Worm (Caenorhabditis elegans) whole organism, late embryonic: ENCODE results near the gene F26G1.9.

Experiments
- C38D4.7 ChIP-seq: fragments of 200-800 bp; sonication (Bioruptor generic); optimal IDR thresholded peaks from 2 replicates; lab custom pipeline; 2018; ENCODE audit warnings: mild to moderate bottlenecking, missing genetic modification characterization, moderate library complexity, missing compliant biosample characterization
- F13H6.1 ChIP-seq: sonication (generic microtip); optimal IDR thresholded peaks from 2 replicates; lab custom pipeline; 2016; ENCODE audit warnings: missing genetic modification characterization, missing compliant biosample characterization
- K09A11.1 ChIP-seq: sonication (generic microtip); optimal IDR thresholded peaks from 2 replicates; lab custom pipeline; 2017; ENCODE audit warnings: antibody characterized with exemption, mild to moderate bottlenecking, missing genetic modification characterization, missing compliant biosample characterization; ENCODE audit not compliant: insufficient read depth
- ahr-1 ChIP-seq: sonication (generic microtip); optimal IDR thresholded peaks from 2 replicates; lab custom pipeline; 2016; ENCODE audit warnings: missing genetic modification characterization, missing compliant biosample characterization
- ama-1 ChIP-seq: fragments of 150-350 bp; optimal IDR thresholded peaks from 2 replicates; lab custom pipeline; 2014
- ceh-18 ChIP-seq: sonication (generic microtip); optimal IDR thresholded peaks from 2 replicates; lab custom pipeline; 2016; ENCODE audit warnings: missing genetic modification characterization, missing compliant biosample characterization
- ceh-19 ChIP-seq: fragments of 200-800 bp; sonication (Bioruptor generic); optimal IDR thresholded peaks from 2 replicates; lab custom pipeline; 2018; ENCODE audit warnings: mild to moderate bottlenecking, missing genetic modification characterization, missing compliant biosample characterization
- ceh-30 ChIP-seq: fragments of 150-350 bp; optimal IDR thresholded peaks from 2 replicates; lab custom pipeline; 2014; ENCODE audit warnings: missing biosample characterization, missing genetic modification characterization
- ceh-45 ChIP-seq: fragments of 200-800 bp; sonication (Bioruptor generic); IDR thresholded peaks from 2 replicates; pipeline ENCODE4 v1.3.6; 2022; ENCODE audit warnings: missing genetic modification reagents, missing genetic modification characterization, missing compliant biosample characterization
- ceh-48 ChIP-seq: sonication (generic microtip); optimal IDR thresholded peaks from 2 replicates; lab custom pipeline; 2016; ENCODE audit warnings: missing genetic modification characterization, inconsistent platforms, missing compliant biosample characterization
- ceh-6 ChIP-seq: fragments of 200-800 bp; sonication (Bioruptor generic); optimal IDR thresholded peaks from 2 replicates; lab custom pipeline; 2018; ENCODE audit warnings: mild to moderate bottlenecking, missing genetic modification characterization, missing compliant biosample characterization
- che-1 ChIP-seq: sonication (generic microtip); optimal IDR thresholded peaks from 2 replicates; lab custom pipeline; 2016; ENCODE audit warnings: mild to moderate bottlenecking, missing genetic modification characterization, missing compliant biosample characterization
- dve-1 ChIP-seq: sonication (generic microtip); optimal IDR thresholded peaks from 2 replicates; lab custom pipeline; 2017; ENCODE audit warnings: antibody characterized with exemption, mild to moderate bottlenecking, missing genetic modification characterization, missing compliant biosample characterization
- elt-2 ChIP-seq: sonication (generic microtip); optimal IDR thresholded peaks from 2 replicates; lab custom pipeline; 2016; ENCODE audit warnings: missing genetic modification reagents, missing genetic modification characterization, missing compliant biosample characterization
- elt-4 ChIP-seq: sonication (generic microtip); optimal IDR thresholded peaks from 2 replicates; lab custom pipeline; 2016; ENCODE audit warnings: missing genetic modification characterization, missing compliant biosample characterization
- eyg-1 ChIP-seq: sonication (generic microtip); optimal IDR thresholded peaks from 2 replicates; lab custom pipeline; 2016; ENCODE audit warnings: missing genotype, missing genetic modification characterization, missing compliant biosample characterization
- fax-1 ChIP-seq: sonication (generic microtip); optimal IDR thresholded peaks from 2 replicates; lab custom pipeline; 2016; ENCODE audit warnings: missing genotype, missing genetic modification characterization, missing compliant biosample characterization
- fkh-6 ChIP-seq: sonication (generic microtip); optimal IDR thresholded peaks from 2 replicates; lab custom pipeline; 2016; ENCODE audit warnings: missing genetic modification characterization, missing compliant biosample characterization
- gmeb-2 ChIP-seq: sonication (generic microtip); optimal IDR thresholded peaks from 2 replicates; lab custom pipeline; 2016; ENCODE audit warnings: missing genetic modification characterization, inconsistent platforms, missing compliant biosample characterization
- hlh-15 ChIP-seq: sonication (generic microtip); optimal IDR thresholded peaks from 2 replicates; lab custom pipeline; 2016; ENCODE audit warnings: missing genetic modification characterization, missing compliant biosample characterization
- hlh-6 ChIP-seq: sonication (generic microtip); optimal IDR thresholded peaks from 2 replicates; lab custom pipeline; 2016; ENCODE audit warnings: missing genotype, missing genetic modification characterization, missing compliant biosample characterization
- lin-11 ChIP-seq: fragments of 200-800 bp; sonication (Bioruptor generic); optimal IDR thresholded peaks from 2 replicates; lab custom pipeline; 2018; ENCODE audit warnings: mild to moderate bottlenecking, missing genetic modification characterization, missing compliant biosample characterization
- madf-2 ChIP-seq: sonication (generic microtip); optimal IDR thresholded peaks from 2 replicates; lab custom pipeline; 2017; ENCODE audit warnings: missing genetic modification characterization, missing compliant biosample characterization
- mec-3 ChIP-seq: sonication (generic microtip); optimal IDR thresholded peaks from 2 replicates; lab custom pipeline; 2016; ENCODE audit warnings: borderline replicate concordance, missing genetic modification characterization, missing compliant biosample characterization
- odd-2 ChIP-seq: sonication (generic microtip); optimal IDR thresholded peaks from 2 replicates; lab custom pipeline; 2017; ENCODE audit warnings: antibody characterized with exemption, mild to moderate bottlenecking, missing genetic modification characterization, missing compliant biosample characterization
- pag-3 ChIP-seq: sonication (generic microtip); optimal IDR thresholded peaks from 2 replicates; lab custom pipeline; 2016; ENCODE audit warnings: missing compliant biosample characterization, missing genetic modification characterization, borderline replicate concordance
- pha-2 ChIP-seq: sonication (generic microtip); optimal IDR thresholded peaks from 2 replicates; lab custom pipeline; 2017; ENCODE audit warnings: mild to moderate bottlenecking, missing genetic modification characterization, missing compliant biosample characterization
- pha-4 ChIP-seq: fragments of 150-350 bp; optimal IDR thresholded peaks from 2 replicates; lab custom pipeline; 2018; ENCODE audit warnings: missing biosample characterization, missing genetic modification reagents, missing genetic modification characterization
- pqm-1 ChIP-seq: sonication (generic microtip); optimal IDR thresholded peaks from 2 replicates; lab custom pipeline; 2016; ENCODE audit warnings: missing genetic modification characterization, missing compliant biosample characterization
- pros-1 ChIP-seq: fragments of 150-350 bp; optimal IDR thresholded peaks from 2 replicates; lab custom pipeline; 2014; ENCODE audit warnings: missing biosample characterization, missing genetic modification reagents, missing genetic modification characterization
- ref-2 ChIP-seq: sonication (generic microtip); optimal IDR thresholded peaks from 2 replicates; lab custom pipeline; 2016; ENCODE audit warnings: missing genetic modification characterization, missing compliant biosample characterization
- sox-4 ChIP-seq: sonication (generic microtip); optimal IDR thresholded peaks from 2 replicates; lab custom pipeline; 2017; ENCODE audit warnings: mild to moderate bottlenecking, missing genetic modification characterization, inconsistent platforms, missing compliant biosample characterization
- ttx-3 ChIP-seq: sonication (generic microtip); optimal IDR thresholded peaks from 2 replicates; lab custom pipeline; 2016; ENCODE audit warnings: missing genetic modification reagents, missing genetic modification characterization, missing compliant biosample characterization
- unc-3 ChIP-seq, 2 experiments: fragments of 200-800 bp in 1 of 2; sonication (Bioruptor generic) in 1 of 2; sonication (generic microtip) in 1 of 2; conservative IDR thresholded peaks in 1 of 2; optimal IDR thresholded peaks in 1 of 2; 2 replicates each; pipeline versions ENCODE4 v1.3.6 to Lab custom; 2016 to 2022; ENCODE audit warnings: missing compliant biosample characterization in 2 of 2, missing genetic modification characterization in 2 of 2, missing genetic modification reagents in 1 of 2
- unc-42 ChIP-seq: sonication (generic microtip); optimal IDR thresholded peaks from 2 replicates; lab custom pipeline; 2016; ENCODE audit warnings: missing genotype, missing genetic modification characterization, missing compliant biosample characterization
- unc-55 ChIP-seq: sonication (generic microtip); optimal IDR thresholded peaks from 2 replicates; lab custom pipeline; 2017; ENCODE audit warnings: missing biosample characterization, missing genetic modification reagents, missing genetic modification characterization

F26G1.9 gene

DNA sequence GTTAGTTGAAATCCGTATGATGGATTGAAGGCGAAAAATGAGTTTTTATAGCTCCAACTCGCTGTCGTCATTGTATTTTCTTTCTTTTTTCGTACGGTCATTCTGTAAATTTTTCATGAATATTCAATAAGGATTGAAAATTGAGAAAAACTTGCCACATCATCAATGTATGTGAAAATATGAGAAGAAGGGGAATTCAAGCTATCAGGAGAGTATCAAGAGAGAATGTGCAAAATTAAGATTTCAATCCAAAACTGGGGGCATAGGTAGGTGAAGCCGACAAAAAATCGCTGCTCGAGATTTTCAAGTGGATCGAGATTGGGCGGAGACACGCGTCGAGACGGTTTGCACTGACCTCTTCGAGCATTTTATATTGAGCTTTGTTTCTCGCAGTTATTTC lies 10.6 kb upstream of the F26G1.9 start, which contains the start of gene nep-12:
nep-12 (minus strand) TSS at position 101 of the 400 bp plus-strand sequence.
- TF ChIP-seq che-1 (no peak), ceh-19 (no peak), sox-4 (tag; lab: Kevin White, UChicago) (no peak), odd-2 (tag; lab: Kevin White, UChicago) (no peak), mec-3 (no peak), dve-1 (tag; lab: Kevin White, UChicago) (no peak), gmeb-2 (tag; lab: Kevin White, UChicago) (no peak), ref-2 (tag; lab: Kevin White, UChicago) (no peak), ceh-6 (GFP tag; lab: Kevin White, UChicago) (no peak), K09A11.1 (no peak), hlh-15 (no peak)

- TF ChIP-seq pros-1 (tag; lab: Kevin White, UChicago) = no peak
- no peak for TF ChIP-seq unc-55 (GFP tag; lab: Kevin White, UChicago)
- TF ChIP-seq ceh-48 (tag; lab: Kevin White, UChicago) = no peak
- TF ChIP-seq ref-2 (tag; lab: Kevin White, UChicago) = no peak
- TF ChIP-seq, all 69 proteins: peak for 0
Observed at ce11 chrII:4779753-4780152, 6.0 kb upstream of the F26G1.9 start.

DNA sequence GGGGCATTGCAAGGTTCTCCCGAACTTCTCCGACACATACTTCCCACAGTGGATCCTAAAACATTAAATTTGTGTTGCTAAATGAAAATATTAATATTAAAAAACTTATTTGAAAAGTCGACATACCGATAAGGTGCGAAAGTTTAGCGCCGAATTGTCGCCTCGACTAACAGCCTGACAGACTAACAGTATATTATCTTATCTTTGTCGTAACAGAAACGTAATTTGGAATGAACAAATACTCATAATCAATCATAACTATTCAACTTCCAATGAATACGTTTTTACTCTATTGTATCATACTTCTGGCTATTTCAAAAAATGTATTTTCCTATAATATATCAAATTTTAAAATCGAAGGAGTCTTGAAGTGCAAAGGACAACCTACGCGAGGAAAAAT lies 3.1 kb upstream of the F26G1.9 start, which contains the start of gene F26G1.11:
F26G1.11 (plus strand) TSS at position 205 of the 400 bp plus-strand sequence.
- TF ChIP-seq lin-11 (no peak), C38D4.7 (no peak), elt-2 (tag; lab: Kevin White, UChicago) (peak; percentile 68), ceh-6 (GFP tag; lab: Kevin White, UChicago) (no peak), unc-42 (tag; lab: Kevin White, UChicago) (no peak), F13H6.1 (tag; lab: Kevin White, UChicago) (no peak), ceh-30 (tag; lab: Kevin White, UChicago) (no peak), pha-4 (no peak)

DNA sequence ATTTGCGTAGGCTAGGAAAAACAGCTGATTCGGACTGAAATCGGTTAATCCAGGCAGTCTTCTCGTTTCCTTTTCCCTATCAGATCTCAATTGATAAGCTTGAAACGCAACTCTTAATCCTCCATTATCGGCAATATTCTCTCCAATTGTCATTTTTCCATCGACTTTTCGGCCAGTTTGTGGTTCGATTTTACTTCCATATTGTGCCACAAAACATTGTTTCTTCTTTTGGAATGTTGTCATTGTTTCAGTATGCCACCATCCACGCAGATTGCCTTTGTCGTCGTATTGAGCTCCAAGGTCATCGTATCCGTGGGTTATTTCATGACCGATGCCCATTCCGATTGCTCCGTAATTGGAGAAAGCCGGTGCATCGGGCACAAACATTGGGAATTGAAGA lies 2.0 kb upstream of the F26G1.9 start:
- TF ChIP-seq fkh-6 (tag; lab: Kevin White, UChicago) (no peak), ama-1 (lab: Kevin White, UChicago) (no peak), odd-2 (tag; lab: Kevin White, UChicago) (no peak), ahr-1 (tag; lab: Kevin White, UChicago) (no peak), elt-4 (tag; lab: Kevin White, UChicago) (no peak), unc-55 (GFP tag; lab: Kevin White, UChicago) (no peak), madf-2 (no peak), eyg-1 (tag; lab: Kevin White, UChicago) (no peak), ceh-18 (tag; lab: Kevin White, UChicago) (no peak), unc-3 (GFP tag; conservative IDR thresholded peaks at IDR 0.05; lab: Robert Waterston, UW) (no peak), unc-3 (tag; optimal IDR thresholded peaks at IDR 0.05; lab: Kevin White, UChicago) (no peak), pqm-1 (tag; lab: Kevin White, UChicago) (no peak), hlh-6 (no peak), fax-1 (tag; lab: Kevin White, UChicago) (no peak), ceh-48 (tag; lab: Kevin White, UChicago) (no peak), pag-3 (tag; lab: Kevin White, UChicago) (no peak), pha-4 (no peak), ceh-45 (GFP tag; lab: Robert Waterston, UW) (no peak), mec-3 (no peak), ttx-3 (no peak), pros-1 (tag; lab: Kevin White, UChicago) (no peak)

DNA sequence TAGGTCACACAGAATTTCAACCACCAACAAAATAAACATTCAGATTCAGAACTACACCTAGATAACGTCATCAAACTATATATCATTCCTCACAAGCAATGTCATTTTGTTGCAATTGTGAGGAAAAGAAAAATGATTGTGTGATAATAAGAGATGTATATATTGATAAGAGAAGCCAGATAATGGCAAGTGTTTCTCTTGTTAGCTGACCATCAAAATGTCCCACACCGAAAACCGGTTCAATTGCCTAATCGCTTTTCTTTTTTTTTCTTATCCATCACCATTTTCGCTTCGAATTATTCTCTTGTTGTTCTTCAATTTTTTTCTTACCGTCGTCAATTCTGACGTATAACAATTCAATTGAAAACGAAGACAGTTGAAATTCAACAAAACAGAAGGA lies 1.4 kb downstream of the F26G1.9 start:
- TF ChIP-seq pha-2 = no peak
- peak; percentile 13 for TF ChIP-seq elt-2 (tag; lab: Kevin White, UChicago)
- TF ChIP-seq, all 69 proteins: peak for 1
